Worm (Caenorhabditis elegans): ENCODE measurements around the gene T19B10.5.

DNA sequence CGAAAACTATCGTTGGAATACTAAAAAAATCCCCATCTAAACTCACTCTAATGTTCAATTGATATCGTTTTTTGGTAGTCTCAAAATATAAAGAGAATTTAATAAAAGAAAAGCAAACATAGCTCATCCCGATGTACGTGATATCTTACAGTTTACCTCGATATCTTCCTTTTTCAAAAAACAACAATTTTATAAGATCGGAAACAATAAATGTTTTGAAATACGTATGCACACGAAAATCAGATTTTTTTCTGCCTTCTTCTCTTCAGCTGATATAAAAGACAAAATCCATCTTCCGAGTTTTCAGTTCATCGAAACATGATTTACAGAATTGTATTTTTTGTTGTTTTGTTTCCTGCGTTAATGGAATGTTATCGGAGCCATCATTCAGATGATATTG is 36.6 kb downstream of the T19B10.5 start, which contains the start of gene clec-222:
- TF ChIP-seq nhr-2 (tag; optimal IDR thresholded peaks at IDR 0.05) (no peak), unc-39 (tag; optimal IDR thresholded peaks at IDR 0.05) (no peak), unc-62 (GFP tag; optimal IDR thresholded peaks at IDR 0.05) (no peak), pha-4 (tag; optimal IDR thresholded peaks at IDR 0.05) (no peak), ceh-43 (GFP tag; optimal IDR thresholded peaks at IDR 0.05) (no peak)
